Worm (Caenorhabditis elegans): ENCODE measurements around the gene F43C11.11.
A peak's percentile ranks its signal among the peaks of the same experiment; 100 is the strongest.

Gene F43C11.11

DNA sequence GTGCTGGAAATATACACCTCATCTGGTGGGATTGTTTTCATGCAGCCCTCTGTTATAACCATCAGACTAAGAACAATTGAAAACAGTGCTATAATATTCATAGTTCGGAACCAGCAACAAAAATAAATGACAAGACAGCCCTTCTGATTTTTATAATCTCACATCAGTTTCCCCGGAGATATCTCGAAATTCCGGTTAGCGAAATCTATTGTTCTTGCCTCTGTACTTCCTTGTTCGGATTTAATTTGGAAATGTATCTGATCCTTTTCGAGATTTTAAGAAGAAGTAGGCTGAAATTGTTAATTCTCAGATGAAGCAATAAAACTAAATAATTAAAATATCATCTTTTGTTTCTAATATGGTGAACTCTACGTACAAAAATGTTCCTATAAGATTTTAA is at the start of gene F43C11.11:
Gene F43C11.11, minus strand, starts transcription at position 101 of the 400 bp plus-strand sequence.
- no peak for TF ChIP-seq hlh-11 (tag; optimal IDR thresholded peaks at IDR 0.05)
- TF ChIP-seq hlh-30 (tag; optimal IDR thresholded peaks at IDR 0.05; ENCODE audit: insufficient read depth) = no peak
- no peak for TF ChIP-seq fkh-10 (GFP tag; optimal IDR thresholded peaks at IDR 0.05)
- no peak for TF ChIP-seq hif-1 (tag; optimal IDR thresholded peaks at IDR 0.05)
- no peak for TF ChIP-seq ceh-82 (tag; optimal IDR thresholded peaks at IDR 0.05)
- no peak for TF ChIP-seq F37D6.2 (tag; optimal IDR thresholded peaks at IDR 0.05)
- TF ChIP-seq aly-2 (tag; optimal IDR thresholded peaks at IDR 0.05) = no peak
- no peak for TF ChIP-seq Y5F2A.4 (GFP tag; optimal IDR thresholded peaks at IDR 0.05)
- TF ChIP-seq skn-1 (tag; optimal IDR thresholded peaks at IDR 0.05) = no peak

ce11 chrII:2412649-2413048 is 49.1 kb upstream of the F43C11.11 start, which contains the start of gene fbxa-182:
Gene fbxa-182 (minus strand): TSS chrII:2412749.
- TF ChIP-seq pqm-1 (tag; optimal IDR thresholded peaks at IDR 0.05) (peak; percentile 17), ceh-28 (tag; optimal IDR thresholded peaks at IDR 0.05) (no peak), unc-62 (GFP tag; optimal IDR thresholded peaks at IDR 0.05 in 1 of 2) (peak in 1 of 2 experiments; percentile 9), unc-62 (tag; optimal IDR thresholded peaks at IDR 0.05) (no peak), R02D3.7 (tag; optimal IDR thresholded peaks at IDR 0.05) (no peak), dve-1 (tag; optimal IDR thresholded peaks at IDR 0.05; ENCODE audit: insufficient read depth) (peak; percentile 14), nhr-28 (tag; optimal IDR thresholded peaks at IDR 0.05) (peak; percentile 19), snpc-4 (tag; optimal IDR thresholded peaks at IDR 0.05) (no peak), dmd-8 (GFP tag; IDR thresholded peaks at IDR 0.05) (no peak), ZK546.5 (tag; optimal IDR thresholded peaks at IDR 0.05) (no peak), daf-16 (GFP tag; optimal IDR thresholded peaks at IDR 0.05) (no peak), daf-16 (tag; optimal IDR thresholded peaks at IDR 0.05) (peak; percentile 37), D1046.2 (GFP tag; IDR thresholded peaks at IDR 0.05) (no peak), ztf-7 (tag; optimal IDR thresholded peaks at IDR 0.05) (no peak), lin-15B (tag; optimal IDR thresholded peaks at IDR 0.05) (no peak), Y75B8A.6 (GFP tag; IDR thresholded peaks at IDR 0.05) (no peak), php-3 (GFP tag; IDR thresholded peaks at IDR 0.05) (0 out of 2 replicates have a peak, but pooled peaks have one; percentile 23)

- TF ChIP-seq skn-1 (tag; optimal IDR thresholded peaks at IDR 0.05) = no peak
- TF ChIP-seq unc-62 (GFP tag; optimal IDR thresholded peaks at IDR 0.05 in 1 of 2) = peak in 1 of 2 experiments; percentile 51
- no peak for TF ChIP-seq unc-62 (tag; optimal IDR thresholded peaks at IDR 0.05)
These were observed 48.0 kb upstream of the F43C11.11 start for ce11 chrII:2411555-2411954.

ce11 chrII:2411093-2411492 is 47.5 kb upstream of the F43C11.11 start:
- peak; percentile 82 for TF ChIP-seq aha-1 (tag)
- no peak for TF ChIP-seq nhr-25 (tag; optimal IDR thresholded peaks at IDR 0.05; ENCODE audit: borderline replicate concordance, insufficient read depth)
- peak; percentile 56; the same call in 1 of the 2 replicates for TF ChIP-seq set-16 (GFP tag; IDR thresholded peaks at IDR 0.05)
- TF ChIP-seq madf-5 (GFP tag; IDR thresholded peaks at IDR 0.05) = 0 out of 4 replicates have a peak, but pooled peaks of 1 of the 2 experiments have one; percentile 22
- TF ChIP-seq nhr-102 (tag; optimal IDR thresholded peaks at IDR 0.05) = no peak
- TF ChIP-seq F49E8.2 (tag; optimal IDR thresholded peaks at IDR 0.05; ENCODE audit: borderline replicate concordance) = no peak

ce11 chrII:2403984-2404383 is 40.4 kb upstream of the F43C11.11 start, which contains the start of gene F16G10.1:
Gene F16G10.1 (plus strand): TSS chrII:2404284.
- TF ChIP-seq ZK337.2 (GFP tag; IDR thresholded peaks at IDR 0.05) (no peak), unc-62 (GFP tag; optimal IDR thresholded peaks at IDR 0.05 in 1 of 2) (peak in 1 of 2 experiments; percentile 52), unc-62 (tag; optimal IDR thresholded peaks at IDR 0.05) (no peak)
